Fruit fly (Drosophila melanogaster) S2 (cell line): ENCODE results near the gene CG42446.

Experiments
- CG8478 ChIP-seq: fragments of >200 bp; optimal IDR thresholded peaks from 2 replicates; lab custom pipeline; 2018
- CTCF ChIP-seq, 2 experiments: fragments of >200 bp; optimal IDR thresholded peaks; 2 replicates each; lab custom pipeline; 2018

DNA sequence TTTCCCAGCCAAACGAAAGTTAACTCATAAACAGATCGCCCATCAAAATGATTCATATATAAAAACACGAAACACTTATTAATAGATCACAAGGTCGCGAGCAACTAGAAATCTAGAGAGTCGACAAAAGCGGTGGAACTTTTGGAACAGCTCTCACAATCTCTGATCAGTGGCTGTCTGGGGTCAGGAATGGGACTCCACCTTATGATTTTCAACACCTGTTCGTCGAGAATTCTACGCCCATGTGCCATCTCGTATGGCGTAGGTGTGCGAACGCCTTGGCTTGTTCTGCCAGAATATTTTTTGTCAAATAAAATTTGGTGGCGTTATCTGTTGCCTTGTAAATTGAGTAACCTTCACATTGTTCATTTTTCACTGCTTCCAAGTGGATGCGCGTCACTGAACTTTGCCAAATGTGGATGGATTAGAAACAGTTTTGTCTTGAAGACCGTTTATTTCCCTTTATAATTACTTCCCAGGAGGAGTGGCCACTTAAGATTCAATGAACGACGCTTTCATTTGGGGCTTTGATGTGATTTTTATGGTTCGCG is 4.4 kb downstream of the CG42446 start:
- TF ChIP-seq CG8478 (lab: Kevin White, UChicago) (no peak), CTCF (optimal IDR thresholded peaks at IDR 0.05; lab: Kevin White, UChicago) (no peak)
